Worm (Caenorhabditis elegans): ENCODE measurements around the gene F56B3.4.
A peak's percentile ranks its signal among the peaks of the same experiment; 100 is the strongest.

Gene F56B3.4

DNA sequence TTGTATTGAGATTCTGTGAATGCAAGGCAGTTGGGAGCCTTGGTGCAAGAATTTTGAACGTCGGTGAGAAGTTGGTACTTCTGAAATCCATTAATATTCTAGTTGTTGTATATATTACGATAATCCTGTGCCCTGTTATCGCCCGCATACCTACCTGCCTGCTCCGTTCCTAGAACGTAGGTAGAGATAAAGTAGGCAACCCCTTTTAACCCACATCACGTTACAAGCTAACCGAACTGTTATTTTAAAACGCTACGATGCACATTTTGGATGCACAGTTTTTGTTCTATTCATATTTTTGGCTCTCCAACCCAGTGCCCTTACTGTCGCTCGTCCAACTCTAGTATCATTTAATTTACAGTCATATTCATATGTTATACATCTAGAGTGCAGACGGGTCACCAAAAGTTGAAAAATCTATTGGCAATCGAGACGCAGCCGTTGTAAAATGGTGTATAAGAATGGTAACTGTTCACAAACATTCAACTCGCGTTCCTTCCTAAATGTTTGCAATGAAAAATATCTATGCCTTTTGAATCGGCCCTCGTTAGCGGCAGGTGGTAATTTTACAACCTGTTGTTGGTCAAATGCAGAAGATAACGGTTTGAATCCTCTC lies 39.6 kb downstream of the F56B3.4 start:
- TF ChIP-seq atf-7 (tag; optimal IDR thresholded peaks at IDR 0.05) (no peak), ceh-91 (GFP tag; IDR thresholded peaks at IDR 0.05) (no peak), mxl-1 (tag; optimal IDR thresholded peaks at IDR 0.05) (no peak), ZK185.1 (tag; optimal IDR thresholded peaks at IDR 0.05; ENCODE audit: poor library complexity, severe bottlenecking) (no peak), hmg-1.2 (GFP tag; IDR thresholded peaks at IDR 0.05) (no peak), sea-2 (GFP tag; IDR thresholded peaks at IDR 0.05) (no peak), die-1 (tag; optimal IDR thresholded peaks at IDR 0.05) (no peak), Y79H2A.3 (GFP tag; conservative IDR thresholded peaks at IDR 0.05) (no peak), ceh-40 (GFP tag; IDR thresholded peaks at IDR 0.05) (no peak), B0035.1 (tag; optimal IDR thresholded peaks at IDR 0.05) (no peak), B0261.1 (tag; optimal IDR thresholded peaks at IDR 0.05) (no peak), hsf-1 (GFP tag; IDR thresholded peaks at IDR 0.05) (no peak), ceh-27 (GFP tag; optimal IDR thresholded peaks at IDR 0.05) (no peak), T07F8.4 (tag; optimal IDR thresholded peaks at IDR 0.05) (no peak), sdz-38 (tag; optimal IDR thresholded peaks at IDR 0.05) (no peak), tbp1 (GFP tag; optimal IDR thresholded peaks at IDR 0.05) (no peak), attf-6 (GFP tag; IDR thresholded peaks at IDR 0.05) (no peak), Y53G8AR.9 (GFP tag; conservative IDR thresholded peaks at IDR 0.05) (no peak), efl-1 (GFP tag; optimal IDR thresholded peaks at IDR 0.05) (no peak), ets-4 (GFP tag; optimal IDR thresholded peaks at IDR 0.05) (no peak)

- TF ChIP-seq zfh-2 (GFP tag; conservative IDR thresholded peaks at IDR 0.05) = no peak
- no peak for TF ChIP-seq ztf-26 (tag; optimal IDR thresholded peaks at IDR 0.05)
- TF ChIP-seq snpc-4 (GFP tag; optimal IDR thresholded peaks at IDR 0.05) = no peak
- no peak for TF ChIP-seq snpc-4 (tag; optimal IDR thresholded peaks at IDR 0.05)
Observed at ce11 chrIV:749557-749956, 44.5 kb downstream of the F56B3.4 start.

DNA sequence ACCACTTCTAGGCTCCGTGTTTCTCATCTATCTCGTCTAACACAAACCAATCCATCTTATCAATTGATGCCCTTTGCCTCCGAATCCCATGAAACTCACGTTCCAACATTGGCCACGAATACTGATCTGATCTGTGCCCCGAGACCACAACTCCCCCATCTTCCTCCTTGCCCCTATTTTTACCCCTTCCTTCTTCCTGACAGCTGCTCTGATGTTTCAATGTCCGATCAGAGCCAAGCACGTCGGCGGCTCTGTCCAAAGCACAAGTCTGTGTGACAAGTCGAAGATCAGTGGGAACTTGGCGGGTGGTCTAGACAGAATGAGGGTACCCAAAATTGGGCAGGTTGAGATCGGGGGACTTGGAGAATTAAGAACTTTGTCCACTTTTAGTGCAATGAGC lies 47.7 kb downstream of the F56B3.4 start:
- TF ChIP-seq hsf-1 (GFP tag; IDR thresholded peaks at IDR 0.05) = no peak
- peak; percentile 44; the same call in 1 of the 2 replicates for TF ChIP-seq zfh-2 (GFP tag; conservative IDR thresholded peaks at IDR 0.05)

- TF ChIP-seq ama-1 (optimal IDR thresholded peaks at IDR 0.05) (no peak), ama-1 (GFP tag; optimal IDR thresholded peaks at IDR 0.05) (no peak), Y53F4B.3 (GFP tag; IDR thresholded peaks at IDR 0.05) (no peak), F57A8.1 (GFP tag; optimal IDR thresholded peaks at IDR 0.05) (no peak), C06A6.2 (GFP tag; conservative IDR thresholded peaks at IDR 0.05) (no peak), snpc-1.1 (tag; optimal IDR thresholded peaks at IDR 0.05; ENCODE audit: insufficient read depth) (no peak), mel-28 (tag; optimal IDR thresholded peaks at IDR 0.05; ENCODE audit: borderline replicate concordance) (no peak)
Observed at ce11 chrIV:741831-742230, 52.2 kb downstream of the F56B3.4 start.

- TF ChIP-seq rcor-1 (GFP tag; IDR thresholded peaks at IDR 0.05) (no peak), F57C9.4 (tag; optimal IDR thresholded peaks at IDR 0.05) (no peak), lsy-27 (tag; optimal IDR thresholded peaks at IDR 0.05; ENCODE audit: borderline replicate concordance, insufficient read depth) (no peak), pha-4 (tag; optimal IDR thresholded peaks at IDR 0.05) (no peak), egl-18 (GFP tag; IDR thresholded peaks at IDR 0.05) (no peak), hlh-26 (GFP tag; conservative IDR thresholded peaks at IDR 0.05) (no peak), ZK185.1 (tag; optimal IDR thresholded peaks at IDR 0.05; ENCODE audit: poor library complexity, severe bottlenecking) (no peak)
Observed at ce11 chrIV:740674-741073, 53.4 kb downstream of the F56B3.4 start.
